Worm (Caenorhabditis elegans) whole organism, dauer: Measurements from ENCODE around the gene vep-2.

Source experiments
- unc-62 ChIP-seq: sonication (generic microtip); optimal IDR thresholded peaks from 2 replicates; lab custom pipeline; 2017; ENCODE audit warnings: missing biosample characterization, missing genetic modification reagents, missing genetic modification characterization

vep-2 gene

DNA sequence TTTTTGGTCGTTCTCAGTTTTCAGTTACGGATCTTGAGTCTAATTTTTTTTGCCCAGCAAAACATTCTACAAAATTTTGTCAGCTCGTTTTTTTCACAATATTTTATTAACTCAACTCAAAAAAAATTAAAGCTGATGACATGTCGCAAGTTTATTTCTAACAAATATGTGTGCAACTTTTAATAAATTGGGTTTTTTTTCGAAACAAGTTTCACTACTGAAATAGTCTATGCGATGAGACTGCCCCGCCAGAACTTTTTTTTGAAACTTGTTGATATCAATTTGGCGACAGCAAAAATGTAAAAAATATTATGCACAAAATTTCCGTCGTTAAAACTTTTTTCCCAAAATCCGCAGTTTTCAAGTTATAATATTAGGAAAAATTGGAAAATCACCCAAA lies 5.0 kb upstream of the vep-2 start, which contains the start of gene C18B2.2:
Gene C18B2.2 (plus strand): TSS at position 301 of the 400 bp plus-strand sequence.
- no peak for TF ChIP-seq unc-62 (GFP tag; lab: Kevin White, UChicago)

- TF ChIP-seq unc-62 (GFP tag; lab: Kevin White, UChicago), result no peak
Observed at ce11 chrX:3625599-3625998, 2.5 kb upstream of the vep-2 start.

DNA sequence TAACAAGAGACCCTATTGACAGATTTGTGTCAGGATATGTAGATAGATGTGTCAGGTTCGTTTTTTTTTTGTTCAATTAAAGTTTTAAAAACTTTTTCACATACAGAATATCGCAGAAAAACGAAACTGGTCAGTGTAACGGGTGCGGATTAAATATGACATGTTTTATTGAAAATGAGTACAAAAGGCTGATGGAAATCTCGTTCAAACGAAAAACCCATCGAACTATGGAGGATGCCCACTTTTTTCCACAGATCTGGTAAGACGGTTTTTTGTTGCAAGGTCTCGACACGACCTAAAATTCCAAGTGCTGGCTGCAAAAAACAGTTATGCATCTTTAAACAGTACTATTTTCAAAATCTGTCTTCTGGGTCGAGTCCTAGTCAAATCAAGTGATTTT lies 2.0 kb downstream of the vep-2 start:
- TF ChIP-seq unc-62 (GFP tag; lab: Kevin White, UChicago), result no peak

- TF ChIP-seq unc-62 (GFP tag; lab: Kevin White, UChicago), result no peak
Observed at ce11 chrX:3631550-3631949, 3.4 kb downstream of the vep-2 start.

DNA sequence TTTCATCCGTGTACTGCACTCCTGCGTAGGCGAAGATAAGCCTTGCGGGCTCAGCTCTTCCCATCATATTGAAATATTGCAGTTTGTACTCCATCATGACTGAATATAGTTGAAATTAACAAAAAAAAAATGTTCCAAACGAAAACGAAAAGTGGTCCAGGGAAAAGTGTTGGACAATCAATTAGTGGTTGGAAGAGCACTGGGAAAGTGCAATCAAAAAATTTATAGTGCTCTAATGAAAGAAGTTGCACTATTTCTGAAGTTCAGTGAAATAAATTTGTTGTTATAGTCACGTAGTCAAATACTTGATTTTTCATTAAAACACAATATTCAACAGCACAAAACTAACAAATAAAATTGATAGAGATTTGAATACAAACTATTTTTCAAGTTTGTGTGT lies 5.5 kb downstream of the vep-2 start, which contains the start of gene gst-11:
Gene gst-11 (minus strand): TSS at position 101 of the 400 bp plus-strand sequence.
- no peak for TF ChIP-seq unc-62 (GFP tag; lab: Kevin White, UChicago)

ce11 chrX:3634782-3635181 lies 6.7 kb downstream of the vep-2 start:
- no peak for TF ChIP-seq unc-62 (GFP tag; lab: Kevin White, UChicago)

ce11 chrX:3644796-3645195 lies 16.7 kb downstream of the vep-2 start, which contains the start of gene tmem-24:
Gene tmem-24 (minus strand): TSS chrX:3644896.
- no peak for TF ChIP-seq unc-62 (GFP tag; lab: Kevin White, UChicago)

- TF ChIP-seq unc-62 (GFP tag; lab: Kevin White, UChicago), result no peak
Observed at ce11 chrX:3645924-3646323, 17.8 kb downstream of the vep-2 start.

DNA sequence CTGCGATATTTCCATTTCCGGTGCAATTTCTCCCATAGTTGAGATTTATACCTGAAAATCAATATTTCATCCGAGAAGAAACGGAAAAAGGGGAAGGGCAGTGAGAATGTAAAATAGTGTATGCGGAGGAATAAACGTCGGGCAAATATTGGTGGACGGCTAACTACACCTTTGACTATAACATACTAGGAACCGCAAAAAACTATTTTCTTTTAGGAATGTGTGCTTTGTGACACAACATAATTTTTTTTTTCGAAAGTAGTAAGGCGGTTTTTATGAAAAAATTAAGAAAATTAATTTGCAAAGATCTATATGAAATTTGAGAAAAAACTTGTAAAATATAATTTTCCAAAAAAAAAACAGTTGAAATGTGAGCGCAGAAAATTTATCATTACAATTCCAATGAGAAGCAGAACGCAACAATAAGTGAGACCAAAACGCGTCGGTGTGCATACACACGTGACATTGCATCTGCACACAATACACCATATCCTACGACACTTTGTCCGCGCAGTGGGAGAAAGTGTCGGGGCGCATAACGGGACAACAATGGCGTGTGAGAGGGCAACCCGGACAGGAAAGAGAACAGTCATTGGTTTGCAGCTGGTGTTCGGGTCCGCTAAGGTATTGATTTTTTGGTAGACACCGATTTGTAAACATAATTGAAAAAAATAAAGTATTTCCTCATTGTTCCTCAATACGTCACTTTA lies 22.1 kb downstream of the vep-2 start, which contains the start of the genes sax-1 and R11G1.2:
Gene sax-1 (minus strand): TSS at position 51 of the 710 bp plus-strand sequence.
Gene R11G1.2 (plus strand): TSS at position 515 of the 710 bp plus-strand sequence.
- TF ChIP-seq unc-62 (GFP tag; lab: Kevin White, UChicago), result no peak

DNA sequence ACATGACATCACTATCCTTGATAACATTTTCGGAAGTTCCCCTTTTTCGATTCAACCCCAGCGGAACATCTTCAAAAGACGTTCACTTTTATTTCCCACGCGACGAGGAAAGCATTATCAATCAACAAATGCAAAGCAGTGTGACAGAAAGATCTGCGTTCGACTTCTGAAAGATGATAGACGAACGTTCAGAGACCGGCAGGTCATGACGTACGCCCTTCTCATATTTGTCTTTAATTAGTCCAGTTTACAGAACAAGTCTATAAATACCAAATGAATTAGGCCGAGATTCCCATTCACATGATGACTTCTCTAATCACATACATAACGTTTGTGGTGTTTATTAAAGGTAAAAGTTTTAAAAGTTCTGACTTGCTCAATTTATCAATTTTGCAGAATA lies 26.5 kb downstream of the vep-2 start, which contains the start of gene R11G1.11:
Gene R11G1.11 (plus strand): TSS at position 301 of the 400 bp plus-strand sequence.
- TF ChIP-seq unc-62 (GFP tag; lab: Kevin White, UChicago), result no peak

DNA sequence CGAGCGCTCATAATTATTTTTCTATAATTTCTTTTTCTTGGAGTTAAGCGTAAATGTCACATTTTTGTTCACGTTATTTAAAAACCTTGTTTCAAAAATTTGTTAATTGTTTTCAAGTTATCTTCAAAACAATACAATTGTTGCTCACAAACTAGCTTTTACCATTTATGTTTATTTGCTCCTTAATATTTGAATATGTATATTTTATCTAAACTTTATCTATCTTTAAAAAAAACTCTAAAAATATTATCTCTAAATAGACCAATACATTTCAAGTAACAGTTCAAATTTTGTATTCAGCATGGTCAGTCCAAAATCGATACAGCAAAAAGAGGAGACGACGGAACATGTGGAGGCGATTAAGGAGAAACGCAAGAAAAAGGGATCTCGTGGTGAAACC lies 27.9 kb downstream of the vep-2 start, which contains the start of gene R11G1.7:
Gene R11G1.7 (plus strand): TSS at position 301 of the 400 bp plus-strand sequence.
- no peak for TF ChIP-seq unc-62 (GFP tag; lab: Kevin White, UChicago)

DNA sequence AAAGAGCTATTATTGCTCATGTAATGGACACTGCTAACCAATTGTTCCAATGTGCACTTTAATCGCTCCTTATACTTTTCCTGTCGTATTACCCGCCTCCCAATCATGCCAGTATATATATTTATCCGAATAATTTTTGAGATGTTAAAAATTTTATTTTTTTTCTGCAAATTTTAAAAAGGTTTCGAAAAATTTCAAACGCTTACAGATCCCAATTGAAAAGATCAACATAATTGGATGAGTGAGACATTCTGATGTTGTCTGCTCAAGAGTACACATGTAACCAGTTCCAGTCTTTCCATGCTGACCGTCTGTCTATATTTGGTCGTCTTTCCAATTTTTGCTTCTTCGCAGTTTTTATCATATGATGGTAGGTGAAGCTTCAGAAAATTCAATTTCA lies 31.1 kb downstream of the vep-2 start, which contains the start of gene R11G1.1:
Gene R11G1.1 (plus strand): TSS at position 301 of the 400 bp plus-strand sequence.
- TF ChIP-seq unc-62 (GFP tag; lab: Kevin White, UChicago), result no peak

- no peak for TF ChIP-seq unc-62 (GFP tag; lab: Kevin White, UChicago)
Observed at ce11 chrX:3668842-3669241, 40.7 kb downstream of the vep-2 start, which contains the start of gene snet-1. Gene snet-1 (minus strand): TSS chrX:3668942.

DNA sequence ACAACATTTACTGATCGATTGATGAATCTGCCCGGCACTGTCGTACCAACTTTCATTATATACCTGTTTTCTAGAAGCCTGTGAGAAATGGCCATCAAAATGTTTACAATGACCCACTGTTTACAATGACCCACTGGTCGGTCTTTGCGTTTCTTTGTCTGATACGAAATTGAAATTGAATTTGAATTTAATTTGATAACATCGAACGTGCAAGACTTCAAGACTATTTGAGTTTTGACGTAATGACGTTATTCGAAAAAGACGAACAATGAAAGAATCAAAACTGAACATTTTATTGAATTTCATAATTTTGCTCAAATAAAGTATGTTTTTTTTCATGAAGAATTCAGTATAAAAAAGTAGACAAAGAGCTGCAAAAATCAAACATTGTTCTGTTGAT lies 43.9 kb downstream of the vep-2 start, which contains the start of gene C02F12.5:
Gene C02F12.5 (minus strand): TSS at position 101 of the 400 bp plus-strand sequence.
- no peak for TF ChIP-seq unc-62 (GFP tag; lab: Kevin White, UChicago)

ce11 chrX:3673584-3674108 lies 45.5 kb downstream of the vep-2 start, which contains the start of gene ceh-63:
Gene ceh-63 (minus strand): TSS chrX:3674058.
- no peak for TF ChIP-seq unc-62 (GFP tag; lab: Kevin White, UChicago)

DNA sequence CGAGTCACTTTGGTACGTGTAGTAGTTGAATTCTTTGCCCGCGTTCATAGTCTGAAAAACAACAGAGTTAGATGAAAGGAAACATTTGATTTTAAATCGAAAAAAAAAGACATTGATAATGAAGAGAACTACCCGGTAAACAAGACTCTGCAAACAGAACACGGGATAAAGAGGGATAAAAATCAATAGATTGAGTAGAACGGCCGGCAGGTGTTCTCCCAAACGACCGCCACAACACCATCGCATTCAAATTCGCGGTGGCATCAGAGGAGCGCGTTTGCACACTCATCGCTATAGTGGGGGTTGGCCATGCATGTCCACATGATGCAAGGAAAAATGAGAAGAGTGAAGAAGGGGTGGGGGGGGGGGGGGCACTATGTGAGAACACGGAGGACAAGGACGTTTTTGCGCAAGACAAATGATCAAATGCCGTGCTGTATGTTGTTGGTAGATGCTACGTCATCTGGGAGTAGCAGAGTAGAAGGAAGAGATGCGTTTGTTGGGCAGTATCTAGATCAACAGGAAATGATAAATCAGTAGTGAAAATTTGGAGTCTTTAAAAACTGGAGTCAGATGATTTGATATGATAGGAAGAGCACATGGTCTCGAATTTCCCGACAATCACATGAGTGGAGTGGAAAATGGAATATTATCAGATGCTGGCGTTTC lies 50.5 kb downstream of the vep-2 start, which contains the start of gene tag-52:
Gene tag-52 (minus strand): TSS at position 51 of the 669 bp plus-strand sequence.
- no peak for TF ChIP-seq unc-62 (GFP tag; lab: Kevin White, UChicago)
